Worm (Caenorhabditis elegans) whole organism, L2 larva: ENCODE data around the gene srbc-63.
A peak's percentile ranks its signal among the peaks of the same experiment; 100 is the strongest.

Source experiments
- C34F6.9 ChIP-seq: fragments of 150-350 bp; optimal IDR thresholded peaks from 2 replicates; lab custom pipeline; 2014; ENCODE audit warnings: missing biosample characterization, missing genetic modification characterization
- Y55F3AM.14 ChIP-seq: fragments of 200-800 bp; sonication (Bioruptor generic); optimal IDR thresholded peaks from 2 replicates; lab custom pipeline; 2018; ENCODE audit warnings: mild to moderate bottlenecking, missing genetic modification characterization, missing compliant biosample characterization
- ZK546.5 ChIP-seq: sonication (generic microtip); optimal IDR thresholded peaks from 2 replicates; lab custom pipeline; 2017; ENCODE audit warnings: missing biosample characterization, missing genetic modification characterization
- ceh-16 ChIP-seq: fragments of 150-350 bp; optimal IDR thresholded peaks from 2 replicates; lab custom pipeline; 2014; ENCODE audit warnings: missing biosample characterization, missing genetic modification characterization
- ceh-82 ChIP-seq: fragments of 150-350 bp; optimal IDR thresholded peaks from 2 replicates; lab custom pipeline; 2014; ENCODE audit warnings: missing biosample characterization, missing genetic modification characterization
- dmd-4 ChIP-seq: sonication (generic microtip); optimal IDR thresholded peaks from 2 replicates; lab custom pipeline; 2017; ENCODE audit warnings: missing biosample characterization, missing genetic modification characterization
- fos-1 ChIP-seq: fragments of 150-350 bp; optimal IDR thresholded peaks from 2 replicates; lab custom pipeline; 2014; ENCODE audit warnings: missing biosample characterization, missing genetic modification characterization
- lin-13 ChIP-seq: fragments of 150-350 bp; optimal IDR thresholded peaks from 2 replicates; lab custom pipeline; 2014; ENCODE audit warnings: missing biosample characterization, missing genetic modification reagents, missing genetic modification characterization
- lin-39 ChIP-seq: fragments of 150-350 bp; optimal IDR thresholded peaks from 2 replicates; lab custom pipeline; 2014; ENCODE audit warnings: missing biosample characterization, missing genetic modification reagents, missing genetic modification characterization
- lsy-2 ChIP-seq, 2 experiments: fragments of 150-350 bp in 1 of 2; sonication (generic microtip) in 1 of 2; optimal IDR thresholded peaks; 2 replicates each; lab custom pipeline; 2014 to 2017; ENCODE audit warnings: missing biosample characterization in 2 of 2, missing genetic modification characterization in 2 of 2
- mab-5 ChIP-seq: fragments of 150-350 bp; optimal IDR thresholded peaks from 2 replicates; lab custom pipeline; 2014; ENCODE audit warnings: missing biosample characterization, missing genetic modification characterization
- mbf-1 ChIP-seq: sonication (generic microtip); optimal IDR thresholded peaks from 2 replicates; lab custom pipeline; 2017; ENCODE audit warnings: missing biosample characterization, missing genetic modification characterization
- mdl-1 ChIP-seq, 2 experiments: fragments of 150-350 bp in 1 of 2; sonication (generic microtip) in 1 of 2; optimal IDR thresholded peaks; 2 replicates each; lab custom pipeline; 2017; ENCODE audit warnings: missing biosample characterization in 2 of 2, missing genetic modification characterization in 2 of 2
- nhr-11 ChIP-seq: fragments of 150-350 bp; optimal IDR thresholded peaks from 2 replicates; lab custom pipeline; 2014; ENCODE audit warnings: missing biosample characterization, missing genetic modification characterization
- nhr-12 ChIP-seq: fragments of 150-350 bp; optimal IDR thresholded peaks from 2 replicates; lab custom pipeline; 2014; ENCODE audit warnings: missing biosample characterization, missing genetic modification characterization
- nhr-21 ChIP-seq: fragments of 150-350 bp; optimal IDR thresholded peaks from 2 replicates; lab custom pipeline; 2014; ENCODE audit warnings: missing biosample characterization, missing genetic modification characterization
- nhr-237 ChIP-seq: fragments of 150-350 bp; optimal IDR thresholded peaks from 2 replicates; lab custom pipeline; 2014; ENCODE audit warnings: missing biosample characterization, missing genetic modification characterization
- nhr-25 ChIP-seq: fragments of 150-350 bp; sonication (generic microtip); optimal IDR thresholded peaks from 3 replicates; lab custom pipeline; 2014; ENCODE audit warnings: missing biosample characterization, missing genetic modification characterization
- nhr-77 ChIP-seq: fragments of 150-350 bp; optimal IDR thresholded peaks from 2 replicates; lab custom pipeline; 2014; ENCODE audit warnings: missing biosample characterization, missing genetic modification characterization
- peb-1 ChIP-seq: fragments of 150-350 bp; optimal IDR thresholded peaks from 2 replicates; lab custom pipeline; 2014; ENCODE audit warnings: missing biosample characterization, missing genetic modification characterization
- sma-9 ChIP-seq, 2 experiments: fragments of 150-350 bp in 1 of 2; sonication (generic microtip) in 1 of 2; optimal IDR thresholded peaks; 2 replicates each; lab custom pipeline; 2014 to 2016; ENCODE audit warnings: missing genetic modification characterization in 2 of 2, mild to moderate bottlenecking in 1 of 2, missing biosample characterization in 1 of 2, missing compliant biosample characterization in 1 of 2, missing genetic modification reagents in 1 of 2, moderate library complexity in 1 of 2
- unc-39 ChIP-seq: fragments of 150-350 bp; optimal IDR thresholded peaks from 2 replicates; lab custom pipeline; 2014; ENCODE audit warnings: missing biosample characterization, missing genetic modification characterization
- unc-55 ChIP-seq: fragments of 150-350 bp; sonication (generic microtip); optimal IDR thresholded peaks from 3 replicates; lab custom pipeline; 2014; ENCODE audit warnings: missing biosample characterization, missing genetic modification reagents, missing genetic modification characterization
- unc-62 ChIP-seq: fragments of 150-350 bp; optimal IDR thresholded peaks from 2 replicates; lab custom pipeline; 2014; ENCODE audit warnings: missing biosample characterization, missing genetic modification reagents, missing genetic modification characterization
- zag-1 ChIP-seq: fragments of 150-350 bp; optimal IDR thresholded peaks from 2 replicates; lab custom pipeline; 2014; ENCODE audit warnings: missing biosample characterization, missing genetic modification characterization
- ztf-1 ChIP-seq: fragments of 200-800 bp; sonication (Bioruptor generic); conservative IDR thresholded peaks from 2 replicates; pipeline ENCODE4 v1.3.6; 2022; ENCODE audit warnings: missing genetic modification characterization, missing compliant biosample characterization
- ztf-4 ChIP-seq: fragments of 150-350 bp; optimal IDR thresholded peaks from 2 replicates; lab custom pipeline; 2014; ENCODE audit warnings: missing biosample characterization, missing genetic modification characterization

srbc-63 gene

DNA sequence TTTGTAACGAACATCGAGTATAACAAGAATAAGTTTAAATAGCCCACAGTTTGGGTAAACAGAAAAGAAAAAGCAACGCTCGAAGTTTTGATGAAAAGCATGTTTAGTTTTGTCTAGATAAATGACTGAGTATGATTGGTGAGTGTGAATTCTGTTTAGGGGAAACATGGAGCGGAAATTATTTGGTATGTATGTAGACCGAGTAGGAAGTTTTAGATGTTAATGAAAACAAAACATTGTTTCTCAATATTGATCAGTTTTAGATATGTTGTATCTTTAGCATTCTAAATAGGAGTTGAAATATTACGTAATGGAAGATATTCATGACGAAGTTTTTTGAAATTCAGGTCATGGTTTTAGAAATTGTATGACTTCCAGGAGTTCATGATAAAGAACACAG, at the start of gene srbc-63:
Gene srbc-63, minus strand, starts transcription at position 101 of the 400 bp plus-strand sequence.
- TF ChIP-seq ceh-82 (tag; lab: Kevin White, UChicago): no peak
- no peak for TF ChIP-seq mbf-1 (tag; lab: Kevin White, UChicago)
- TF ChIP-seq nhr-25 (tag; lab: Kevin White, UChicago): no peak
- TF ChIP-seq unc-55 (GFP tag; lab: Kevin White, UChicago): no peak
- TF ChIP-seq ZK546.5: no peak
- no peak for TF ChIP-seq lin-13

DNA sequence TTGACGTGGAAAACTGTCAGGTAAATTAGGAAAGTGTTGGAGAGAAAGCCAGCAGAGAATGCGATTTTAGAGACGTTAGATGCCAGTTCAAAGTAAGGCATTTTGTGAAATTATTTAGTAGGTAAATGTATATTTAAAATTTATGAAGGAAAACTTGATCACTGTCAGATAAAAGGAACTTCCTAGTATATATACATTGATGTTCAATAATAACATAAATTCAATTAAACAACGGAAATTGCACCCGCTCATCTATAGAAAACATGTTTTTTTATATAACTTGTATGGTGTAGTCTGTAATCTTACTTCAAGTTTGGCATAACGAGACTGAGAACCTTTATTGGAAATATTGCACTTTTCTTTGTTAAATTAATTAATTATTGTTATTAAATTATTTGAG, 46.6 kb upstream of the srbc-63 start, which contains the start of gene str-71:
Gene str-71, minus strand, starts transcription at position 101 of the 400 bp plus-strand sequence.
- TF ChIP-seq nhr-12 (tag; lab: Kevin White, UChicago): no peak
- no peak for TF ChIP-seq nhr-25 (tag; lab: Kevin White, UChicago)

DNA sequence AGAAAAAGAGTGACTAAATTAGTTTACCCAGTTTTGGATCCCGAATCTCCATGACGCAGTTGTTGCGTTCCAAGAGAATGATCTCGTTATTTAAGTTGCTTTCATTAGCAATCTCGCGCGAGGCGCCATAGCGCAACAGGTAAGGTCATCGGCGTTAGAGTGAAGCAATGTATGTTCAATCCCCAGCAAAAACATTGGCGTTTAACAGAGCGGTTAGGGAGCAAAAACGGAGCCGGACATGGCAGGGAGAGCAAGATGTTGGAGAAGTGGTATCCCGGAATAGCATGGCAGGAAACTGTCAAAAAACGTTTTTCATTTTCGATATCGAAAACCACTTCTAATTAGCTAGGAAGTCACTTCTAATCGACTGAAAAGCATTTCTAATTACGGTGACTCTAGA, 41.8 kb upstream of the srbc-63 start:
- TF ChIP-seq nhr-77 (tag; lab: Kevin White, UChicago) (no peak), nhr-237 (no peak), zag-1 (no peak), ztf-4 (tag; lab: Kevin White, UChicago) (no peak), nhr-25 (tag; lab: Kevin White, UChicago) (no peak), mbf-1 (tag; lab: Kevin White, UChicago) (no peak), ZK546.5 (no peak), unc-39 (no peak), unc-62 (GFP tag; lab: Kevin White, UChicago) (no peak)

DNA sequence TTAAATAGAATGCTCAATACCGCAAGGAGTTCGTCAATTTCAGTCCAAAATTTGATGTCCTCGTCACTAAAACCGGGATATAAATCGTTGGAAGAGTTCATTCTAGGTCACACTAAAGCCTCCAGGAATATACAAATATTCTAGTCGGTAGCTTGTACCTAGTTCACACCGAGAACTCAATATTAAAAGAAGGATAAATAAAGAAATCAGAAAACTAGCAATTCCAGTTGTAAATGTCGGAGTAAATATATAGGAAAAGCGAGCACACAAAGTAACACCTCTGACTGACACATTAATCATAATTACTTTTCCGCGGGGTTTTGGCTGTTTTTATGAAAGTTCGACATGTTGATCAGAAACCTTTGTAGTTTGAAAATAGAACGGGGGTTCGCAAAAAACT, 38.9 kb upstream of the srbc-63 start, which contains the start of gene srw-33:
Gene srw-33, minus strand, starts transcription at position 101 of the 400 bp plus-strand sequence.
- no peak for TF ChIP-seq lin-39 (tag; lab: Kevin White, UChicago)

DNA sequence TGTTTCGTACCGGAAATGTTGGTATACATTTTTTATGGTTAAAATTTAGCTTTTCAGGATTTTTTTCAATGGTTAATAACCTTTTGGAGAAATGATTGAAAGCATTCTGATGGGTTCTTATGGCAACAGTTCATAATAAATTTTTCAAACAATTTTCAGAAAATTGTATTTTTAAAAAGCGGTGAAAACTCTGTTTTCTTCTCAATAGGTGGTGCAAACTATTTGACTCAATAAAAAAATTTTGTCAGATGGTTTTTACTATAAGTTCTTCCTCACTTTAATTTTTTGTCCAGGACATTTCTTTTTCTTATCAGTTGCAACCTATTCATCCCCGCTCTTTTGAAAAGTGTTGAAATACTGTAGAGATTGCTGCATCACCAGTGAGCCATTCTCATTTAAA, 36.3 kb upstream of the srbc-63 start, which contains the start of gene T26H5.14:
Gene T26H5.14, plus strand, starts transcription at position 301 of the 400 bp plus-strand sequence.
- no peak for TF ChIP-seq mdl-1 (tag; optimal IDR thresholded peaks at IDR 0.05; lab: Kevin White, UChicago)
- no peak for TF ChIP-seq nhr-25 (tag; lab: Kevin White, UChicago)
- TF ChIP-seq nhr-11 (tag; lab: Kevin White, UChicago): no peak
- TF ChIP-seq mbf-1 (tag; lab: Kevin White, UChicago): no peak
- no peak for TF ChIP-seq unc-62 (GFP tag; lab: Kevin White, UChicago)
- TF ChIP-seq nhr-12 (tag; lab: Kevin White, UChicago): no peak
- TF ChIP-seq C34F6.9 (tag; lab: Kevin White, UChicago): no peak
- TF ChIP-seq ztf-1: no peak
- no peak for TF ChIP-seq ceh-16 (tag; lab: Kevin White, UChicago)
- no peak for TF ChIP-seq Y55F3AM.14
- TF ChIP-seq nhr-237: no peak
- TF ChIP-seq nhr-21 (tag; lab: Kevin White, UChicago): no peak
- no peak for TF ChIP-seq unc-39
- no peak for TF ChIP-seq dmd-4 (tag; lab: Kevin White, UChicago)

DNA sequence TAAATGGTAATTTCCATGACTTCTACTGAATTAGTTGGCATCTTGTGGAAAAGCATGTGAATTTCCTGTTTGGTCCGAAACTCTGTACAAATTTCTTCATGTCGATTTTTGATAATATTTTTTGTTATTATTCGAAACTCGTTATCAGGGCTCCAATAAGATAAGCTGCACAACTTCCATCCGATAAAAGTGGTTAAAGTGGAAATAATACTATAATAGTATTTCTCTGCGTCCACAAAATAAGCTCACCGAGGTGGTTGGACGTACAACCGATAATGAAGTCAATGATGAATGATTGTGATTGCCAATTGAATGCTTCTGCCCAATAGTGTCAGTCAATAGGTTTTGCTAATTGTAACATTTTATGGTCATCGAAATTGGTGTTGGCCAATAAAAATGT, 35.9 kb upstream of the srbc-63 start, which contains the start of gene T26H5.4:
Gene T26H5.4, minus strand, starts transcription at position 294 of the 400 bp plus-strand sequence.
- TF ChIP-seq sma-9 (GFP tag; optimal IDR thresholded peaks at IDR 0.05; lab: Kevin White, UChicago) (no peak), sma-9 (tag; optimal IDR thresholded peaks at IDR 0.05; lab: Kevin White, UChicago) (no peak), fos-1 (tag; lab: Kevin White, UChicago) (peak; percentile 39)

DNA sequence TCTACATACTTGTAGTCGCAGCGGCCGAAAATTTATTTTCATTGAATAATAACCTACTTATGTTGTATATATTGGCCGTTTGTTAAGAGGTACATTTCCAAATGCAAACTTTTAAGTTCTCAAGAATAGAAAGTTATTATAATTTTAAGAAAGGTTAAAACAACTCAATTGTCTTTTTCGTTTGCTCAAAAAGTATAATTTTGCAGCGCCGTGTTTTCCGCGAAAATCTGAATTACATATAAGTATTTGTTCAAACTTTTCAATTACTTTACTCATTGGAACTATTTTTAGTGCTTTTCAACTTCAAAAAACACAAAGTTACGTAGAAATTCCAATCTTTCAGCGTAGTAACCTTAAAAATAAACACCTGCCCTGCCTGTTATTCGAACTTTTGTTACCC, 32.9 kb upstream of the srbc-63 start, which contains the start of gene srh-239:
Gene srh-239, plus strand, starts transcription at position 301 of the 400 bp plus-strand sequence.
- TF ChIP-seq nhr-237: no peak

DNA sequence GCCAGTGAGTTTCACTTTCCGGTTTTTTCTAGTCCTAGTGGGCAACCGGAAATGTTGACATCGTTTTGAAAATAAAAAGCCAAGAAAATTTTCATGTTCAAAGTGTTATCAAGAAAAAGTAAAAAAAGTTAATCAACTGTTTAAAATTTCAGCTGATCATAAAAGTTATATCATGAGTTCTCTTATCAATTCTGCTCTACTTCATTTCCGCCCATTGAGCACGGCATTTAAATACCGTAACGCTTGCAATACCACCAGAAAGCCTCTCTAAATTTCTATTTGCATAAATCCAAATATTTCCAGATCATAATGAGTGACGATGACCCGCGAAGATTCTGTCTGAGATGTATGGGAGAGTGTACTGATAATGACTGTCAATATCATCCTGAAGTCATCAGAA, 32.1 kb upstream of the srbc-63 start, which contains the start of gene T26H5.9:
Gene T26H5.9, plus strand, starts transcription at position 302 of the 400 bp plus-strand sequence.
- TF ChIP-seq fos-1 (tag; lab: Kevin White, UChicago): peak; percentile 29
- TF ChIP-seq ceh-16 (tag; lab: Kevin White, UChicago): no peak
- TF ChIP-seq lsy-2 (tag; optimal IDR thresholded peaks at IDR 0.05; lab: Kevin White, UChicago): no peak
- TF ChIP-seq mab-5 (tag; lab: Kevin White, UChicago): no peak
- no peak for TF ChIP-seq dmd-4 (tag; lab: Kevin White, UChicago)
- no peak for TF ChIP-seq peb-1 (tag; lab: Kevin White, UChicago)
- TF ChIP-seq lin-39 (tag; lab: Kevin White, UChicago): no peak
- no peak for TF ChIP-seq sma-9 (GFP tag; optimal IDR thresholded peaks at IDR 0.05; lab: Kevin White, UChicago)
- TF ChIP-seq sma-9 (tag; optimal IDR thresholded peaks at IDR 0.05; lab: Kevin White, UChicago): no peak
